Fruit fly (Drosophila melanogaster): ENCODE measurements around the gene CG4362.
A peak's percentile ranks its signal among the peaks of the same experiment; 100 is the strongest.

The CG4362 gene

DNA sequence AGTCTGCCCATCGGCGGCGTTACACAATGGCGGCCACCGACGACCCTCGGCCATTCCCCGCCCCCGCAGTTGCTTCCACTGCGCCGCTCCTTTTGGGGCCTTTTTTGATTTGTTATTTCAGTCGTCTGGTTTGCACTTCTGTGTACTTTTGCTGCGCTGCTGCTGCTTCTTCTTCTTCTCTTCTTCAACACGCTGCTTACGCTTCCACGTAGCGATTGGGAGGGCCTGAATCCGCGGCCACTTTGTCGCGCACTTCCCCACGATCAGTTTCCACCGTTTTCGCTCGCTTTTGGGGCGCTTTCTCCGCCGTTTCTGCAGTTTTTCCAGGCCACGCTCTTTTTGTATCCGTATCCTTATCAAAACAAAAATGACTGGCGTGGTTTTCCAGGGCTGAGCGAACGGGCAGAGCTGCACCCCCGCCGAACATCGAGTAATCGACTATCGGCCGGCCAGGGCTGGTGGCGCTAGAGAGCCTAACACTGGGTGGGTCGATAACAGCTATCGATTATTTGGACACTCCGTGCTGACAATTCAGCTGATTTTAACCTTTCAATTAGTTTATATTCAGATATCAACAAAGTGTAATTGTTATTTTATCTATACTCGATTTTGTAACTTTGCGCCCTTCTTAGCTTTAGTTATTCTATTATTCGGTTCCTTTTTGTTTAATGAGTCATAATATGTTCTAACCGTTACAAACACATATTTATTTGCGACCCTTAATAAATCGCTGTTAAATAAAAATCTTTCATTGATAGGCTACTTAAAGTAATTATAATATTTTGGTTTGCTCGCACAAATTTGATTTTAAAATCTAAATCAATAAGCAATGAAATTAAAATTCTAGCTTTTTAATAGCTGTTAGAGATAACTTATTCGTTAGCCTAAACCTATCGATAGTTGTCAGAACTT, 20.5 kb upstream of the CG4362 start, which contains the start of the genes CG4360 and Sirt2 (continued):
- no peak for TF ChIP-seq Dfd (GFP tag; optimal IDR thresholded peaks at IDR 0.05)
- peak; percentile 76 for TF ChIP-seq Max (GFP tag; optimal IDR thresholded peaks at IDR 0.05)
- peak; percentile 28 for TF ChIP-seq CG3163 (GFP tag; optimal IDR thresholded peaks at IDR 0.05)
- TF ChIP-seq Opbp (GFP tag; IDR thresholded peaks at IDR 0.05; ENCODE audit: partially characterized antibody): peak; percentile 92
- TF ChIP-seq Atf-2 (GFP tag; optimal IDR thresholded peaks at IDR 0.05): peak; percentile 37
- TF ChIP-seq Hand (GFP tag; optimal IDR thresholded peaks at IDR 0.05): no peak
- no peak for TF ChIP-seq CG10274 (GFP tag; optimal IDR thresholded peaks at IDR 0.05)
- TF ChIP-seq Dip3 (GFP tag; optimal IDR thresholded peaks at IDR 0.05): peak; percentile 27
- TF ChIP-seq Kr (GFP tag; optimal IDR thresholded peaks at IDR 0.05): no peak
- TF ChIP-seq ftz-f1 (GFP tag; optimal IDR thresholded peaks at IDR 0.05): peak; percentile 54
- peak; percentile 42 for TF ChIP-seq CG9727 (GFP tag; optimal IDR thresholded peaks at IDR 0.05)
- peak; percentile 16 for TF ChIP-seq CG17186 (GFP tag; optimal IDR thresholded peaks at IDR 0.05)
- TF ChIP-seq CG1602 (GFP tag; optimal IDR thresholded peaks at IDR 0.05): peak; percentile 38
- no peak for TF ChIP-seq fd3F (GFP tag; optimal IDR thresholded peaks at IDR 0.05)
- no peak for TF ChIP-seq br (optimal IDR thresholded peaks at IDR 0.05)
- no peak for TF ChIP-seq CG4282 (GFP tag; optimal IDR thresholded peaks at IDR 0.05)
- TF ChIP-seq CG18599 (GFP tag; optimal IDR thresholded peaks at IDR 0.05): no peak
- TF ChIP-seq MESR4 (GFP tag; optimal IDR thresholded peaks at IDR 0.05): peak; percentile 98
- no peak for TF ChIP-seq sens-2 (GFP tag; IDR thresholded peaks at IDR 0.05)
- no peak for TF ChIP-seq CG4707 (GFP tag; optimal IDR thresholded peaks at IDR 0.05)
- peak; percentile 28 for TF ChIP-seq Mad (GFP tag; optimal IDR thresholded peaks at IDR 0.05)
- no peak for TF ChIP-seq CG7372 (GFP tag; IDR thresholded peaks at IDR 0.05)
- peak; percentile 10 for TF ChIP-seq gfzf (GFP tag; optimal IDR thresholded peaks at IDR 0.05)
- TF ChIP-seq psq (GFP tag; optimal IDR thresholded peaks at IDR 0.05): no peak
- peak; percentile 54 for TF ChIP-seq Fer1 (GFP tag; optimal IDR thresholded peaks at IDR 0.05)
- TF ChIP-seq nom (GFP tag; optimal IDR thresholded peaks at IDR 0.05): no peak
- no peak for TF ChIP-seq hkb (optimal IDR thresholded peaks at IDR 0.05)
- TF ChIP-seq hkb (GFP tag; IDR thresholded peaks at IDR 0.05): no peak
- TF ChIP-seq CG14014 (GFP tag; IDR thresholded peaks at IDR 0.05): no peak
- peak; percentile 27 for TF ChIP-seq CG30020 (tag; optimal IDR thresholded peaks at IDR 0.05)
- no peak for TF ChIP-seq Lim3 (GFP tag; IDR thresholded peaks at IDR 0.05)
- TF ChIP-seq fd64A (GFP tag; optimal IDR thresholded peaks at IDR 0.05): no peak
- TF ChIP-seq CG12744 (GFP tag; optimal IDR thresholded peaks at IDR 0.05): peak; percentile 2
- TF ChIP-seq ash1 (GFP tag; optimal IDR thresholded peaks at IDR 0.05): no peak
- TF ChIP-seq CG8290 (GFP tag; optimal IDR thresholded peaks at IDR 0.05): no peak
- no peak for TF ChIP-seq CG8290 (tag; optimal IDR thresholded peaks at IDR 0.05)
- TF ChIP-seq Bteb2 (GFP tag; optimal IDR thresholded peaks at IDR 0.05): no peak
- no peak for TF ChIP-seq CG4328 (GFP tag; optimal IDR thresholded peaks at IDR 0.05)
- no peak for TF ChIP-seq CG14965 (GFP tag; optimal IDR thresholded peaks at IDR 0.05; ENCODE audit: borderline replicate concordance)
- TF ChIP-seq dmrt99B (tag; optimal IDR thresholded peaks at IDR 0.05): no peak
- TF ChIP-seq CG17612 (GFP tag; IDR thresholded peaks at IDR 0.05): no peak
- TF ChIP-seq Abd-B (GFP tag; optimal IDR thresholded peaks at IDR 0.05): no peak
- TF ChIP-seq Chrac-16 (GFP tag; optimal IDR thresholded peaks at IDR 0.05): peak; percentile 21
- peak; percentile 25 for TF ChIP-seq CG33213 (GFP tag; optimal IDR thresholded peaks at IDR 0.05)
- TF ChIP-seq CG16813 (GFP tag; IDR thresholded peaks at IDR 0.05; ENCODE audit: partially characterized antibody): peak; percentile 87
- TF ChIP-seq CoRest (tag; optimal IDR thresholded peaks at IDR 0.05): peak; percentile 6
- TF ChIP-seq Nf-YA (GFP tag; IDR thresholded peaks at IDR 0.05): no peak
- peak; percentile 15 for TF ChIP-seq gcm (GFP tag; optimal IDR thresholded peaks at IDR 0.05)
- no peak for TF ChIP-seq p53 (GFP tag; optimal IDR thresholded peaks at IDR 0.05)
- no peak for TF ChIP-seq Taf1 (GFP tag; IDR thresholded peaks at IDR 0.05)
